Worm (Caenorhabditis elegans) whole organism, young adult: Measurements from ENCODE around the gene mps-2.

Experiments
- C17E4.6 ChIP-seq: fragments of 200-800 bp; sonication (Bioruptor generic); IDR thresholded peaks from 2 replicates; pipeline ENCODE4 v1.3.6; 2022; ENCODE audit warnings: missing genetic modification reagents, missing genetic modification characterization, missing compliant biosample characterization
- T26A5.8 ChIP-seq: sonication (generic microtip); optimal IDR thresholded peaks from 2 replicates; lab custom pipeline; 2016; ENCODE audit warnings: missing genetic modification characterization, missing compliant biosample characterization
- ama-1 ChIP-seq, 3 experiments: fragments of 150-350 bp in 1 of 3; sonication (generic microtip) in 2 of 3; optimal IDR thresholded peaks; 2 replicates each; lab custom pipeline; 2014 to 2018; ENCODE audit warnings: missing biosample characterization in 2 of 3, missing genetic modification characterization in 2 of 3, missing genetic modification reagents in 2 of 3
- attf-6 ChIP-seq: fragments of 200-800 bp; sonication (Bioruptor generic); IDR thresholded peaks from 2 replicates; pipeline ENCODE4 v1.3.6; 2022; ENCODE audit warnings: missing genetic modification reagents, missing genetic modification characterization, missing compliant biosample characterization
- ccch-3 ChIP-seq: fragments of 200-800 bp; sonication (Bioruptor generic); optimal IDR thresholded peaks from 2 replicates; lab custom pipeline; 2018; ENCODE audit warnings: mild to moderate bottlenecking, missing genetic modification characterization, missing compliant biosample characterization
- dpl-1 ChIP-seq: fragments of 150-350 bp; optimal IDR thresholded peaks from 2 replicates; lab custom pipeline; 2014; ENCODE audit warnings: missing biosample characterization, missing genetic modification reagents, missing genetic modification characterization
- hrde-1 ChIP-seq: sonication (generic microtip); optimal IDR thresholded peaks from 2 replicates; lab custom pipeline; 2016; ENCODE audit warnings: missing genetic modification characterization, mild to moderate bottlenecking, missing compliant biosample characterization, moderate library complexity, missing genotype, missing genetic modification reagents, borderline replicate concordance
- hsf-1 ChIP-seq: fragments of 200-800 bp; sonication (Bioruptor generic); IDR thresholded peaks from 2 replicates; pipeline ENCODE4 v1.3.6; 2022; ENCODE audit warnings: missing genetic modification reagents, missing genetic modification characterization, missing compliant biosample characterization
- lin-40 ChIP-seq: sonication (generic microtip); optimal IDR thresholded peaks from 2 replicates; lab custom pipeline; 2016; ENCODE audit warnings: missing genetic modification characterization, mild to moderate bottlenecking, missing compliant biosample characterization, missing genotype, missing genetic modification reagents
- madf-3 ChIP-seq: fragments of 200-800 bp; sonication (Bioruptor generic); IDR thresholded peaks from 2 replicates; pipeline ENCODE4 v1.3.6; 2022; ENCODE audit warnings: missing genetic modification reagents, missing genetic modification characterization, missing compliant biosample characterization
- nhr-90 ChIP-seq: sonication (generic microtip); optimal IDR thresholded peaks from 2 replicates; lab custom pipeline; 2016; ENCODE audit warnings: missing genotype, mild to moderate bottlenecking, missing genetic modification characterization, missing compliant biosample characterization
- snpc-3.4 ChIP-seq: sonication (generic microtip); optimal IDR thresholded peaks from 2 replicates; lab custom pipeline; 2017; ENCODE audit warnings: missing genetic modification characterization, mild to moderate bottlenecking, missing compliant biosample characterization, antibody characterized with exemption, moderate library complexity, missing genotype, missing genetic modification reagents
- tlf-1 ChIP-seq: fragments of 200-800 bp; sonication (Bioruptor generic); optimal IDR thresholded peaks from 2 replicates; lab custom pipeline; 2018; ENCODE audit warnings: mild to moderate bottlenecking, missing genetic modification characterization, missing compliant biosample characterization
- ztf-6 ChIP-seq: fragments of 200-800 bp; sonication (Bioruptor generic); IDR thresholded peaks from 2 replicates; pipeline ENCODE4 v1.3.6; 2022; ENCODE audit warnings: missing genetic modification reagents, missing genetic modification characterization, missing compliant biosample characterization

DNA sequence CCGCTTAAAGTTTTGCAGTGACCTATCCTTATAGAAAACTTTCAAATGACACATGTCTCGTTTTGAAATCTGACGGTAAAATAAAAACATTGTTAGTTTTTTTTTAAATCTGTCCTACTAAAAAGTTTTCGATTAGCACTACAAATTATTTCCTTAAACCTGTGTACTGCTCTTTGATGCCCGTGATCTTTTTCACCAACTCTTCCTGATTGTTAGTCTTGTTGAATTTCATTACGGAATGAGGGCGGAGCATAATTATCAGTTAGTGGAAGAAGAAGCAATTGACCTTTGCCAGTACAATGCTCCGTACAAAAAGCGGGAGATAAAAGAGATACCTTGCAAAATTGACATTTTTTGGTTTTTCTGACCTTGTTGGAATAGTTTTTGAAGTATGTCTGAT, 4.9 kb downstream of the mps-2 start, which contains the start of gene K01A2.4:
- TF ChIP-seq snpc-3.4 (tag; lab: Kevin White, UChicago) (no peak), madf-3 (no peak), nhr-90 (tag; lab: Kevin White, UChicago) (no peak), ama-1 (optimal IDR thresholded peaks at IDR 0.05; lab: Kevin White, UChicago) (no peak), ama-1 (GFP tag; optimal IDR thresholded peaks at IDR 0.05; lab: Kevin White, UChicago) (no peak), attf-6 (no peak), tlf-1 (no peak), dpl-1 (no peak), ccch-3 (GFP tag; lab: Kevin White, UChicago) (no peak), T26A5.8 (tag; lab: Kevin White, UChicago) (no peak), hsf-1 (GFP tag; lab: Robert Waterston, UW) (no peak), ztf-6 (GFP tag; lab: Robert Waterston, UW) (no peak), lin-40 (tag; lab: Kevin White, UChicago) (no peak), C17E4.6 (no peak), hrde-1 (tag; lab: Kevin White, UChicago) (no peak)
